Worm (Caenorhabditis elegans): ENCODE data around the gene such-1.

The such-1 gene

ce11 chrIII:11510120-11510519 lies 13.4 kb downstream of the such-1 start:
- TF ChIP-seq pes-1 (GFP tag; IDR thresholded peaks at IDR 0.05) (no peak), tbx-37 (GFP tag; conservative IDR thresholded peaks at IDR 0.05) (no peak), hnd-1 (tag; optimal IDR thresholded peaks at IDR 0.05) (no peak), sea-1 (GFP tag; conservative IDR thresholded peaks at IDR 0.05) (no peak), ets-7 (tag; optimal IDR thresholded peaks at IDR 0.05) (no peak), scrt-1 (GFP tag; IDR thresholded peaks at IDR 0.05) (no peak), tbx-11 (GFP tag; IDR thresholded peaks at IDR 0.05) (no peak), ceh-13 (GFP tag; optimal IDR thresholded peaks at IDR 0.05) (no peak), F13C5.2 (tag; optimal IDR thresholded peaks at IDR 0.05) (no peak), tra-4 (tag; optimal IDR thresholded peaks at IDR 0.05) (no peak)

ce11 chrIII:11508816-11509215 lies 14.7 kb downstream of the such-1 start, which contains the start of gene Y66D12A.19:
TSS of gene Y66D12A.19 (plus strand) at chrIII:11509081.
- 0 out of 2 replicates have a peak, but pooled peaks have one; percentile 34 for TF ChIP-seq pes-1 (GFP tag; IDR thresholded peaks at IDR 0.05)
- TF ChIP-seq sea-1 (GFP tag; conservative IDR thresholded peaks at IDR 0.05) = no peak
- TF ChIP-seq scrt-1 (GFP tag; IDR thresholded peaks at IDR 0.05) = no peak
- TF ChIP-seq flt-1 (GFP tag; IDR thresholded peaks at IDR 0.05) = no peak
- no peak for TF ChIP-seq hmbx-1 (tag; optimal IDR thresholded peaks at IDR 0.05)

ce11 chrIII:11505621-11506020 lies 17.9 kb downstream of the such-1 start:
- no peak for TF ChIP-seq flt-1 (GFP tag; IDR thresholded peaks at IDR 0.05)
- 0 out of 2 replicates have a peak, but pooled peaks have one; percentile 7 for TF ChIP-seq scrt-1 (GFP tag; IDR thresholded peaks at IDR 0.05)

- no peak for TF ChIP-seq pes-1 (GFP tag; IDR thresholded peaks at IDR 0.05)
- no peak for TF ChIP-seq tra-4 (tag; optimal IDR thresholded peaks at IDR 0.05)
- no peak for TF ChIP-seq F13C5.2 (tag; optimal IDR thresholded peaks at IDR 0.05)
- no peak for TF ChIP-seq ets-7 (tag; optimal IDR thresholded peaks at IDR 0.05)
- TF ChIP-seq hmg-4 (GFP tag; optimal IDR thresholded peaks at IDR 0.05) = no peak
Measured at ce11 chrIII:11505213-11505612, 18.3 kb downstream of the such-1 start, which contains the start of the genes Y66D12A.21 and spe-6. TSS of gene Y66D12A.21 (minus strand) at chrIII:11505302. TSS of gene spe-6 (plus strand) at chrIII:11505488.

ce11 chrIII:11502753-11503152 lies 20.8 kb downstream of the such-1 start, which contains the start of gene tin-10:
TSS of gene tin-10 (minus strand) at chrIII:11502853.
- no peak for TF ChIP-seq tra-4 (tag; optimal IDR thresholded peaks at IDR 0.05)
- TF ChIP-seq scrt-1 (GFP tag; IDR thresholded peaks at IDR 0.05) = no peak
- TF ChIP-seq sea-1 (GFP tag; conservative IDR thresholded peaks at IDR 0.05) = no peak
- no peak for TF ChIP-seq F13C5.2 (tag; optimal IDR thresholded peaks at IDR 0.05)
- TF ChIP-seq flt-1 (GFP tag; IDR thresholded peaks at IDR 0.05) = no peak
- no peak for TF ChIP-seq B0310.2 (tag; optimal IDR thresholded peaks at IDR 0.05)
- no peak for TF ChIP-seq hmbx-1 (tag; optimal IDR thresholded peaks at IDR 0.05)
- TF ChIP-seq hnd-1 (tag; optimal IDR thresholded peaks at IDR 0.05) = no peak
- no peak for TF ChIP-seq hmg-4 (GFP tag; optimal IDR thresholded peaks at IDR 0.05)
- no peak for TF ChIP-seq ceh-13 (GFP tag; optimal IDR thresholded peaks at IDR 0.05)
- TF ChIP-seq tbx-11 (GFP tag; IDR thresholded peaks at IDR 0.05) = no peak
- TF ChIP-seq ama-1 (optimal IDR thresholded peaks at IDR 0.05) = no peak

- TF ChIP-seq B0310.2 (tag; optimal IDR thresholded peaks at IDR 0.05) = no peak
- TF ChIP-seq tbx-37 (GFP tag; conservative IDR thresholded peaks at IDR 0.05) = no peak
- TF ChIP-seq ceh-13 (GFP tag; optimal IDR thresholded peaks at IDR 0.05) = no peak
- no peak for TF ChIP-seq ceh-36 (tag; optimal IDR thresholded peaks at IDR 0.05)
- no peak for TF ChIP-seq tra-4 (tag; optimal IDR thresholded peaks at IDR 0.05)
- no peak for TF ChIP-seq F13C5.2 (tag; optimal IDR thresholded peaks at IDR 0.05)
Measured at ce11 chrIII:11500647-11501046, 22.9 kb downstream of the such-1 start, which contains the start of gene nars-2. TSS of gene nars-2 (minus strand) at chrIII:11500747.

- no peak for TF ChIP-seq ama-1 (optimal IDR thresholded peaks at IDR 0.05)
- no peak for TF ChIP-seq hmbx-1 (tag; optimal IDR thresholded peaks at IDR 0.05)
- no peak for TF ChIP-seq ceh-13 (GFP tag; optimal IDR thresholded peaks at IDR 0.05)
- TF ChIP-seq flt-1 (GFP tag; IDR thresholded peaks at IDR 0.05) = no peak
- TF ChIP-seq B0310.2 (tag; optimal IDR thresholded peaks at IDR 0.05) = no peak
Measured at ce11 chrIII:11496496-11496895, 27.1 kb downstream of the such-1 start, which contains the start of gene Y66D12A.24. TSS of gene Y66D12A.24 (plus strand) at chrIII:11496865.

ce11 chrIII:11492489-11492888 lies 31.1 kb downstream of the such-1 start:
- TF ChIP-seq tbx-37 (GFP tag; conservative IDR thresholded peaks at IDR 0.05) = no peak
- TF ChIP-seq tra-4 (tag; optimal IDR thresholded peaks at IDR 0.05) = no peak
- no peak for TF ChIP-seq hmbx-1 (tag; optimal IDR thresholded peaks at IDR 0.05)
- no peak for TF ChIP-seq F13C5.2 (tag; optimal IDR thresholded peaks at IDR 0.05)
- no peak for TF ChIP-seq aly-1 (tag; optimal IDR thresholded peaks at IDR 0.05)
- TF ChIP-seq ceh-36 (tag; optimal IDR thresholded peaks at IDR 0.05) = no peak
- no peak for TF ChIP-seq tbx-11 (GFP tag; IDR thresholded peaks at IDR 0.05)
- no peak for TF ChIP-seq scrt-1 (GFP tag; IDR thresholded peaks at IDR 0.05)
- TF ChIP-seq ama-1 (optimal IDR thresholded peaks at IDR 0.05) = no peak
- no peak for TF ChIP-seq B0310.2 (tag; optimal IDR thresholded peaks at IDR 0.05)
- TF ChIP-seq flt-1 (GFP tag; IDR thresholded peaks at IDR 0.05) = no peak
- no peak for TF ChIP-seq ets-7 (tag; optimal IDR thresholded peaks at IDR 0.05)
- no peak for TF ChIP-seq ceh-13 (GFP tag; optimal IDR thresholded peaks at IDR 0.05)
- TF ChIP-seq hnd-1 (tag; optimal IDR thresholded peaks at IDR 0.05) = no peak
- TF ChIP-seq pes-1 (GFP tag; IDR thresholded peaks at IDR 0.05) = no peak
- no peak for TF ChIP-seq sea-1 (GFP tag; conservative IDR thresholded peaks at IDR 0.05)
- no peak for TF ChIP-seq hmg-4 (GFP tag; optimal IDR thresholded peaks at IDR 0.05)

ce11 chrIII:11490221-11490620 lies 33.3 kb downstream of the such-1 start:
- no peak for TF ChIP-seq scrt-1 (GFP tag; IDR thresholded peaks at IDR 0.05)
- no peak for TF ChIP-seq ama-1 (optimal IDR thresholded peaks at IDR 0.05)
- no peak for TF ChIP-seq pes-1 (GFP tag; IDR thresholded peaks at IDR 0.05)
- no peak for TF ChIP-seq aly-1 (tag; optimal IDR thresholded peaks at IDR 0.05)
